Worm (Caenorhabditis elegans): Measurements from ENCODE around the gene C45G9.12.

ce11 chrIII:5030629-5031028 is 40.8 kb downstream of the C45G9.12 start, which contains the start of gene klp-6:
- TF ChIP-seq mbf-1 (tag; optimal IDR thresholded peaks at IDR 0.05) (no peak), egl-27 (tag; optimal IDR thresholded peaks at IDR 0.05) (no peak), skn-1 (tag; optimal IDR thresholded peaks at IDR 0.05) (no peak), elt-1 (tag; optimal IDR thresholded peaks at IDR 0.05) (no peak)

Measured in whole organism, L2 larva.